Fruit fly (Drosophila melanogaster): ENCODE results near the gene CG7011.

DNA sequence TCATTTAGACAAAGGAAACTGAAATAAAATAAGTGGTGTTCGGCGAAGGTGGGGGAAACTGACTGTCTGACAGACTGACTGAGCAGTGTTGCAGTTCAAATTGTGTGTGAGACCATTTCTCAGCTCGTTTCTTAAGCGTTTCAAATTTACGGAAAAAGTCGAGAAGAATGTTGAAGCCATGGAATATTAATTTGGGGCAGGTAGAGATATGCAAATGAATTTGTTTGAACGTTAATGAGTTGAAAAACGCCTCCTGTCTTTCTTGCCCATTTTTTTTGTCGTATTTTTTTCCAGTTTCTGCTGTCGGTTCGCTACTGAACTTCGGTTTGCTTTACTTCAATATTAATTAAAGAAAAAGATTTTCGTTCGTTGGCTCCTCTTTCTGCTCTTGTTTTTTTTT lies 40.2 kb upstream of the CG7011 start:
- TF ChIP-seq Sox102F (GFP tag; optimal IDR thresholded peaks at IDR 0.05) (no peak), CG6808 (GFP tag; optimal IDR thresholded peaks at IDR 0.05) (no peak), Smox (GFP tag; optimal IDR thresholded peaks at IDR 0.05) (no peak), Eip78C (GFP tag) (no peak), dsx (GFP tag; optimal IDR thresholded peaks at IDR 0.05; ENCODE audit: poor library complexity, severe bottlenecking) (no peak), CG31627 (GFP tag; optimal IDR thresholded peaks at IDR 0.05) (no peak), CG16779 (tag; optimal IDR thresholded peaks at IDR 0.05) (no peak), cyc (GFP tag; optimal IDR thresholded peaks at IDR 0.05) (no peak), Met (GFP tag; optimal IDR thresholded peaks at IDR 0.05) (no peak), topi (GFP tag; optimal IDR thresholded peaks at IDR 0.05) (no peak)
